Worm (Caenorhabditis elegans): ENCODE results near the gene F59B10.3.

ce11 chrII:10513377-10513776 is 3.0 kb downstream of the F59B10.3 start:
- TF ChIP-seq efl-1 (optimal IDR thresholded peaks at IDR 0.05), result no peak
- no peak for TF ChIP-seq efl-1 (GFP tag; optimal IDR thresholded peaks at IDR 0.05 in 1 of 2)
- no peak for TF ChIP-seq zag-1 (tag; optimal IDR thresholded peaks at IDR 0.05)
- TF ChIP-seq unc-30 (tag; optimal IDR thresholded peaks at IDR 0.05), result no peak
- TF ChIP-seq sptf-1 (tag; optimal IDR thresholded peaks at IDR 0.05), result no peak
- no peak for TF ChIP-seq ama-1 (optimal IDR thresholded peaks at IDR 0.05)
- TF ChIP-seq zip-4 (GFP tag; optimal IDR thresholded peaks at IDR 0.05), result no peak
- TF ChIP-seq nhr-12 (tag; optimal IDR thresholded peaks at IDR 0.05), result no peak
- TF ChIP-seq nhr-85 (tag), result no peak
- TF ChIP-seq ces-1 (GFP tag; optimal IDR thresholded peaks at IDR 0.05), result no peak
- TF ChIP-seq nhr-237 (tag; optimal IDR thresholded peaks at IDR 0.05), result no peak
